Worm (Caenorhabditis elegans) whole organism, midembryonic: Measurements from ENCODE around the gene mdt-19.

Experiments
- T22C8.4 ChIP-seq: fragments of 200-800 bp; sonication (Bioruptor generic); IDR thresholded peaks from 2 replicates; pipeline ENCODE4 v1.3.6; 2022; ENCODE audit warnings: missing genetic modification characterization, missing compliant biosample characterization
- flt-1 ChIP-seq: fragments of 200-800 bp; sonication (Bioruptor generic); IDR thresholded peaks from 2 replicates; pipeline ENCODE4 v1.3.6; 2022; ENCODE audit warnings: missing genetic modification characterization, missing compliant biosample characterization
- ref-1 ChIP-seq: fragments of 200-800 bp; sonication (Bioruptor generic); conservative IDR thresholded peaks from 2 replicates; pipeline ENCODE4 v1.3.6; 2022; ENCODE audit warnings: missing genetic modification reagents, missing genetic modification characterization, missing compliant biosample characterization

- TF ChIP-seq flt-1 (no peak), ref-1 (no peak), T22C8.4 (GFP tag; lab: Robert Waterston, UW) (no peak)
These were observed 11.7 kb upstream of the mdt-19 start, which contains the start of gene gpa-17 for ce11 chrIII:2586193-2586592.
